Fruit fly (Drosophila melanogaster): ENCODE results near the gene rudhira.

The rudhira gene

dm6 chrX:11854758-11855465 is 38.2 kb downstream of the rudhira start, which contains the start of the genes CG10347 and ATP7 (continued):
- TF ChIP-seq dm (GFP tag; optimal IDR thresholded peaks at IDR 0.05): no peak
- TF ChIP-seq wdn (GFP tag; IDR thresholded peaks at IDR 0.05): no peak
- TF ChIP-seq CG12942 (GFP tag; optimal IDR thresholded peaks at IDR 0.05): no peak
- TF ChIP-seq Nf-YC (tag; optimal IDR thresholded peaks at IDR 0.05): peak; percentile 50
- TF ChIP-seq CG30020 (tag; optimal IDR thresholded peaks at IDR 0.05): peak; percentile 42
- TF ChIP-seq fd64A (GFP tag; optimal IDR thresholded peaks at IDR 0.05): no peak
- no peak for TF ChIP-seq sima (GFP tag; optimal IDR thresholded peaks at IDR 0.05)
- peak; percentile 60 for TF ChIP-seq Hmr (GFP tag; optimal IDR thresholded peaks at IDR 0.05)
- no peak for TF ChIP-seq sc (optimal IDR thresholded peaks at IDR 0.05)
- TF ChIP-seq sc (GFP tag; optimal IDR thresholded peaks at IDR 0.05): no peak
- TF ChIP-seq Spps (tag; optimal IDR thresholded peaks at IDR 0.05): no peak
- TF ChIP-seq Hr51 (GFP tag; optimal IDR thresholded peaks at IDR 0.05): peak; percentile 17 to 21
- TF ChIP-seq CG2129 (GFP tag; IDR thresholded peaks at IDR 0.05; ENCODE audit: partially characterized antibody): peak; percentile 87
- TF ChIP-seq gfzf (GFP tag; optimal IDR thresholded peaks at IDR 0.05): peak; percentile 5
- TF ChIP-seq CG8478 (optimal IDR thresholded peaks at IDR 0.05): no peak
- no peak for TF ChIP-seq CG3065 (GFP tag; optimal IDR thresholded peaks at IDR 0.05)
- peak; percentile 11 for TF ChIP-seq CG1792 (GFP tag; optimal IDR thresholded peaks at IDR 0.05)
- TF ChIP-seq Adf1 (GFP tag; IDR thresholded peaks at IDR 0.05): no peak
- peak; percentile 90 for TF ChIP-seq CG16813 (GFP tag; IDR thresholded peaks at IDR 0.05; ENCODE audit: partially characterized antibody)
- TF ChIP-seq lmd (GFP tag; IDR thresholded peaks at IDR 0.05): no peak
- TF ChIP-seq CG2120 (GFP tag; optimal IDR thresholded peaks at IDR 0.05): peak; percentile 62
- TF ChIP-seq CG11247 (GFP tag; IDR thresholded peaks at IDR 0.05): no peak
- TF ChIP-seq pho (GFP tag; optimal IDR thresholded peaks at IDR 0.05): no peak
- TF ChIP-seq repo (GFP tag; optimal IDR thresholded peaks at IDR 0.05): peak; percentile 25
- TF ChIP-seq pfk (GFP tag; optimal IDR thresholded peaks at IDR 0.05): no peak
- TF ChIP-seq CG8944 (GFP tag; optimal IDR thresholded peaks at IDR 0.05): peak; percentile 26
- no peak for TF ChIP-seq Taf1 (GFP tag; IDR thresholded peaks at IDR 0.05)
- TF ChIP-seq CG17912 (GFP tag; optimal IDR thresholded peaks at IDR 0.05): no peak
- TF ChIP-seq CG15601 (tag; optimal IDR thresholded peaks at IDR 0.05): no peak
- no peak for TF ChIP-seq Side (GFP tag; optimal IDR thresholded peaks at IDR 0.05)
- no peak for TF ChIP-seq odd (GFP tag; optimal IDR thresholded peaks at IDR 0.05)
- TF ChIP-seq CG1529 (GFP tag; optimal IDR thresholded peaks at IDR 0.05): no peak
- TF ChIP-seq CG9797 (GFP tag; optimal IDR thresholded peaks at IDR 0.05): peak; percentile 23
- TF ChIP-seq ttk (GFP tag; IDR thresholded peaks at IDR 0.05): no peak
- TF ChIP-seq YL-1 (GFP tag; optimal IDR thresholded peaks at IDR 0.05): peak; percentile 46
- TF ChIP-seq CG14860 (GFP tag; IDR thresholded peaks at IDR 0.05; ENCODE audit: partially characterized antibody): peak; percentile 94
- peak; percentile 21 for TF ChIP-seq CG11504 (tag; optimal IDR thresholded peaks at IDR 0.05)
- peak; percentile 86 for TF ChIP-seq Med (GFP tag)
- peak; percentile 17 for TF ChIP-seq Hr3 (GFP tag; optimal IDR thresholded peaks at IDR 0.05)
- no peak for TF ChIP-seq CG4282 (GFP tag; optimal IDR thresholded peaks at IDR 0.05)
- TF ChIP-seq Trl (optimal IDR thresholded peaks at IDR 0.05): no peak
- TF ChIP-seq Trl (GFP tag; optimal IDR thresholded peaks at IDR 0.05): peak; percentile 2
- no peak for TF ChIP-seq CG2889 (GFP tag; IDR thresholded peaks at IDR 0.05)
- no peak for TF ChIP-seq NfI (GFP tag; optimal IDR thresholded peaks at IDR 0.05)
- TF ChIP-seq CG8359 (GFP tag; optimal IDR thresholded peaks at IDR 0.05; ENCODE audit: borderline replicate concordance): no peak
- TF ChIP-seq Doc3 (GFP tag; IDR thresholded peaks at IDR 0.05; ENCODE audit: partially characterized antibody): peak; percentile 91
- no peak for TF ChIP-seq D (optimal IDR thresholded peaks at IDR 0.05)
- TF ChIP-seq D (GFP tag; optimal IDR thresholded peaks at IDR 0.05): no peak
- TF ChIP-seq CG1233 (GFP tag; optimal IDR thresholded peaks at IDR 0.05): no peak
- no peak for TF ChIP-seq scrt (GFP tag; optimal IDR thresholded peaks at IDR 0.05)
- TF ChIP-seq CG10321 (GFP tag; IDR thresholded peaks at IDR 0.05): no peak

All from whole organism, embryonic.